Fruit fly (Drosophila melanogaster): ENCODE data around the gene Fgop2.

Fgop2 gene

dm6 chr2L:6931821-6932220 lies 13.3 kb downstream of the Fgop2 start, which contains the start of gene CG43232:
TSS of gene CG43232 (plus strand) at chr2L:6932121.
- TF ChIP-seq CG8478 (optimal IDR thresholded peaks at IDR 0.05) (no peak), CTCF (optimal IDR thresholded peaks at IDR 0.05) (no peak)

DNA sequence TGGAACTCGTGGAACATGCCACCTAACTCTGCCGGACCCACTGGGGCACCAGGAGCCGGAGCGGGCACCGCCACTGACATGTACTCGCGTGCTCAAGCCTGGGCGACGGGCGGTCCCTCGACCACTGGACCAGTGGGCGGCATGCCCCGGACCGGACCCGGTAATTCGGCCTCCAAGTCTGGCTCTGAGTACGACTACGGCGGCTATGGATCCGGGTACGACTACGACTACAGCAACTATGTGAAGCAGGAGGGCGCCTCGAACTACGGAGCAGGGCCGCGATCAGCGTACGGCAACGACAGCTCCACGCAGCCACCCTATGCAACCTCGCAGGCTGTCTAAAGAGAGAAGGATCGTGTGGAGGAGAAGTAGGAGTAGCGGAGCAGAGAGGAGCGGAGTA lies 20.0 kb downstream of the Fgop2 start:
- TF ChIP-seq CTCF (optimal IDR thresholded peaks at IDR 0.05), result no peak
- no peak for TF ChIP-seq CG8478 (optimal IDR thresholded peaks at IDR 0.05)

- no peak for TF ChIP-seq CTCF (optimal IDR thresholded peaks at IDR 0.05)
- TF ChIP-seq CG8478 (optimal IDR thresholded peaks at IDR 0.05), result no peak
Observed at dm6 chr2L:6922091-6922753, 22.9 kb downstream of the Fgop2 start.

dm6 chr2L:6921360-6922090 lies 23.6 kb downstream of the Fgop2 start:
- TF ChIP-seq CG8478 (optimal IDR thresholded peaks at IDR 0.05), result no peak
- no peak for TF ChIP-seq CTCF (optimal IDR thresholded peaks at IDR 0.05)

DNA sequence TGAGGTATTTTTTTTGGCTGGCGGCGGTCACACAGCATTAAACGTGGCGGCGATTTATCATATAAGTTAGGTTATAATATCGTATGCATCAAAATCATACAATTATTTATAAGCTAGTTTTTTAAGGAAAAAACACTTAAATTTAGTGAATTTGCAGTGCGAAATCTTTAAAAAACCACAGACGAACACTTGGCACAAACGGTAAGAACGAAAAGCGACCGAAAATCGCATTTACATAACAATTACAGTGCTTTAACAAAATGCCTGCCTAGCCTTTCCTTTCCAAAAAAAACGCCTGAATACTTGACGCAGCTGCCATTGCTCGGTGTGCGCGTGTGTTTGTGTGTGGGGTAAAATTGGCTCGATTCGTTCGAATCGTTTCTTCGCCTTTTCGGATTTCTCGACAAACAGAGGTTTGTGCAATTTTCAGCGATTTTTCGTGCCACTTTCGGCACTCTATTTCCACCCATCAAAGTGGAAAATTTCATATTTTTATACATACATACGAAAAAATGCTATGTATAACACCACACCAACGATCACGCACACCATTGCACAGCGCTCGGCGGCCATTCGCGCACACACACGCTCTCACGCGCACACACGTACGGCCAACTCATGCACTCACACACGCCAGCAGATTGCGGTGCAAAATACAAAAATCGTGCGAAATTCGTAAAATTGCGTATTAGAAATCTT lies 24.3 kb downstream of the Fgop2 start, which contains the start of gene Hrb27C:
Gene Hrb27C, plus strand, starts transcription at position 44 of the 699 bp plus-strand sequence.
- no peak for TF ChIP-seq CG8478 (optimal IDR thresholded peaks at IDR 0.05)
- peak; percentile 2 to 24 for TF ChIP-seq CTCF (optimal IDR thresholded peaks at IDR 0.05)

- TF ChIP-seq CTCF (optimal IDR thresholded peaks at IDR 0.05) (peak in 1 of 2 experiments; percentile 5), CG8478 (optimal IDR thresholded peaks at IDR 0.05) (no peak)
Observed at dm6 chr2L:6919850-6920660, 25.0 kb downstream of the Fgop2 start, which contains the start of gene x16. TSS of gene x16 (minus strand) at chr2L:6920210.

DNA sequence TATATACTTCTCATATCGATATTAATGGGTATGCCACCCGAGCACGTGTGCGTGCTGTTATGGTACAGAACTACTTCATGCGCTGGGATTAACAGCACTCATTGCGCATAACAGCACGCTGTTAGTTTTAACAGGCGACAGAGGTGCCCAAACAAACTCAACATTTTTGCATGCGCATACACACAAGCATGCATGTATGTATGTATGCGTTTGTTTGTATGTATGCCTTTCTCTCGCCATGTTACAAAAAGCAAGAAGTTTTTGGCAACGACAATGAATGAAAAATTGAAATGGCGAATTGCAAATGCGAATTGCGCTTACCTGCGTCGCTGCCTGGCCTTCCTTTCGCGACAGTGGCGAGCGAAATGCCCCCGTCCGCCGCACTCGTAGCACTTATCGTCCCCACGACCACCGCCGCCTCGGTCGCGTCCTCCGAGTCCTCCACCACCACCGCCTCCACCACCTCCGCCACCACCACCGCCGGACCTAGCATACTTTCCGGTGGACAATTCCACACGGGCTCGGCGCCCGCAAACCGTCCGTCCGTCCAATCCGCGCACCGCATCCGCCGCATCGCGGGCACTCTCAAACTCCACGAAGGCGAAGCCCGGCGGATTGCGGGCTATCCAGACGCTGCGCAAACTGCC lies 25.8 kb downstream of the Fgop2 start:
- no peak for TF ChIP-seq CTCF (optimal IDR thresholded peaks at IDR 0.05)
- no peak for TF ChIP-seq CG8478 (optimal IDR thresholded peaks at IDR 0.05)

DNA sequence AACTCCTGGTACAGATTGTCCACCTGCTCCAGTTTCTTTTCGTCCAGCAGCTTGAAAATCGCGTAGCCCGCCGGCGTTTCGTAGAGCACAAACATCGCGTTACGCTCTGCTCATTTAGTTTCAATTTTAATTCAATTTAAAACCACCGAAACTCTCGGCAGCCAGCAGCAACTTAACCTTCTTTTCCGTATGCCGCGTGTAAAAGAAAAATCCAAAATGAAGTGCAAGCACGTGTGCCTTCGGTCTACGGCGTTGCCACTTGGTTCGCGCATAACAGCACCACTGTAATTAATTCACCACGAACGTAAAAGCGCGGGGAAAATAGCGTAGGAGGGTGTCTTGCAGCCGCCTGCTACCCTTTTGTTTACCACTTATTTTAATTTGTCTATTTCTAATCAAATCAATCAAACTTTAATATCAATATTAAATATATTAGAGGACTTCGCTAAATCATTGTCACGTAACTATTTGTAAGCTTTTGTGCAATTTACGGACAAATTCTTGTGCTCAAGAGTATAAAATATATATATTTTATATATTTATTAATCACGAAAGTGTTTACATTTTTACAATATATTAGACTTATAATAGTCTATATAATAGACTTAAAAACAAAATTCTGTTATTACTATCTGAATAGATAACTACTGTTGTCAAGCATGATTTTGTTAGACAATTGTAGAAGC lies 26.4 kb downstream of the Fgop2 start, which contains the start of gene nop5:
Gene nop5, minus strand, starts transcription at position 227 of the 686 bp plus-strand sequence.
- TF ChIP-seq CTCF (optimal IDR thresholded peaks at IDR 0.05) (peak in 1 of 2 experiments; percentile 24), CG8478 (optimal IDR thresholded peaks at IDR 0.05) (no peak)

- TF ChIP-seq CTCF (optimal IDR thresholded peaks at IDR 0.05), result no peak
- no peak for TF ChIP-seq CG8478 (optimal IDR thresholded peaks at IDR 0.05)
Observed at dm6 chr2L:6916345-6916744, 28.7 kb downstream of the Fgop2 start, which contains the start of gene CG32829. TSS of gene CG32829 (minus strand) at chr2L:6916445.

- TF ChIP-seq CG8478 (optimal IDR thresholded peaks at IDR 0.05), result no peak
- TF ChIP-seq CTCF (optimal IDR thresholded peaks at IDR 0.05), result peak in 1 of 2 experiments; percentile 17
Observed at dm6 chr2L:6913964-6914363, 31.1 kb downstream of the Fgop2 start, which contains the start of gene Wee1. TSS of gene Wee1 (minus strand) at chr2L:6914138.

dm6 chr2L:6907761-6908160 lies 37.3 kb downstream of the Fgop2 start, which contains the start of the genes Polr1F and Rat1:
TSS of gene Polr1F (minus strand) at chr2L:6907844.
TSS of gene Rat1 (plus strand) at chr2L:6908083.
- TF ChIP-seq CTCF (optimal IDR thresholded peaks at IDR 0.05) (no peak), CG8478 (optimal IDR thresholded peaks at IDR 0.05) (no peak)
